Worm (Caenorhabditis elegans): ENCODE data around the gene rrc-1.

Gene rrc-1

DNA sequence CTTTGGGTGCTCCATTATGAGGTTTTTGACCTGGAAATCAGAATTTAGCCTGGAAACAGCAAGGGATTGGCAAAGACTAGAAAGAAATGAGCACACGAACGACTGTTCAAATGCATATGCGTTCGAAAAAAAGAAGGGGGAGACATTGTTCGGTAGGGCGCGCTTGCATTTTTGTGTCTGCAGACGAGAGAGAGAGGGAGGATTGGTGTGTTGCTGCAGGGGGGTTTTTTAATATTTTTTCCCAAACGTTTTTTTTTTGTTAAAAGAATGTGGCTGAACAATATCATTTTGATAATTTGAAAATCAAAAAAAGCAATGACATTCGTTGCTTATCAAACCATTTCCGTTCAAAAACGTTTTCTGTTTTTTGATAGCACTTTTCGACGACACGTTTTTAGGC is 56.8 kb downstream of the rrc-1 start, which contains the start of gene T09B9.4 (continued):
- TF ChIP-seq madf-5 (GFP tag; IDR thresholded peaks at IDR 0.05) (no peak), ztf-7 (tag; optimal IDR thresholded peaks at IDR 0.05) (no peak), lin-13 (GFP tag; optimal IDR thresholded peaks at IDR 0.05) (no peak), hmg-1.1 (GFP tag; IDR thresholded peaks at IDR 0.05) (0 out of 2 replicates have a peak, but pooled peaks have one; percentile 36), set-16 (GFP tag; IDR thresholded peaks at IDR 0.05) (no peak), dve-1 (tag; optimal IDR thresholded peaks at IDR 0.05; ENCODE audit: insufficient read depth) (peak; percentile 23), ceh-62 (tag; optimal IDR thresholded peaks at IDR 0.05) (no peak), attf-4 (tag; optimal IDR thresholded peaks at IDR 0.05) (no peak), mdt-29 (GFP tag; IDR thresholded peaks at IDR 0.05) (no peak), F26F4.8 (GFP tag; conservative IDR thresholded peaks at IDR 0.05) (no peak), ama-1 (optimal IDR thresholded peaks at IDR 0.05) (no peak), nhr-111 (GFP tag; optimal IDR thresholded peaks at IDR 0.05) (no peak), nhr-41 (GFP tag; IDR thresholded peaks at IDR 0.05) (no peak), R02D3.7 (tag; optimal IDR thresholded peaks at IDR 0.05) (no peak), pqm-1 (tag; optimal IDR thresholded peaks at IDR 0.05) (peak; percentile 44), daf-19 (GFP tag; conservative IDR thresholded peaks at IDR 0.05) (no peak), pha-4 (GFP tag; IDR thresholded peaks at IDR 0.05) (no peak), pha-4 (tag; optimal IDR thresholded peaks at IDR 0.05) (peak; percentile 32), zag-1 (tag; optimal IDR thresholded peaks at IDR 0.05) (no peak), nhr-10 (tag; optimal IDR thresholded peaks at IDR 0.05) (no peak), hlh-30 (tag; optimal IDR thresholded peaks at IDR 0.05; ENCODE audit: insufficient read depth) (peak; percentile 50), lir-3 (tag; optimal IDR thresholded peaks at IDR 0.05) (no peak), daf-12 (tag; optimal IDR thresholded peaks at IDR 0.05) (no peak), ceh-32 (tag; optimal IDR thresholded peaks at IDR 0.05; ENCODE audit: poor library complexity) (no peak), lin-39 (tag; optimal IDR thresholded peaks at IDR 0.05) (no peak), fos-1 (tag; optimal IDR thresholded peaks at IDR 0.05) (no peak), ceh-82 (tag; optimal IDR thresholded peaks at IDR 0.05) (no peak), lin-38 (GFP tag; IDR thresholded peaks at IDR 0.05) (peak; percentile 89), snpc-1.2 (GFP tag; IDR thresholded peaks at IDR 0.05) (no peak), ctbp-1 (GFP tag; IDR thresholded peaks at IDR 0.05) (no peak), rbr-2 (tag; optimal IDR thresholded peaks at IDR 0.05) (no peak), F44E2.7 (GFP tag; IDR thresholded peaks at IDR 0.05) (no peak), duxl-1 (tag; optimal IDR thresholded peaks at IDR 0.05; ENCODE audit: poor library complexity) (no peak)

All from whole organism, L4 larva.